Fruit fly (Drosophila melanogaster): Measurements from ENCODE around the gene CG2082.

The CG2082 gene

DNA sequence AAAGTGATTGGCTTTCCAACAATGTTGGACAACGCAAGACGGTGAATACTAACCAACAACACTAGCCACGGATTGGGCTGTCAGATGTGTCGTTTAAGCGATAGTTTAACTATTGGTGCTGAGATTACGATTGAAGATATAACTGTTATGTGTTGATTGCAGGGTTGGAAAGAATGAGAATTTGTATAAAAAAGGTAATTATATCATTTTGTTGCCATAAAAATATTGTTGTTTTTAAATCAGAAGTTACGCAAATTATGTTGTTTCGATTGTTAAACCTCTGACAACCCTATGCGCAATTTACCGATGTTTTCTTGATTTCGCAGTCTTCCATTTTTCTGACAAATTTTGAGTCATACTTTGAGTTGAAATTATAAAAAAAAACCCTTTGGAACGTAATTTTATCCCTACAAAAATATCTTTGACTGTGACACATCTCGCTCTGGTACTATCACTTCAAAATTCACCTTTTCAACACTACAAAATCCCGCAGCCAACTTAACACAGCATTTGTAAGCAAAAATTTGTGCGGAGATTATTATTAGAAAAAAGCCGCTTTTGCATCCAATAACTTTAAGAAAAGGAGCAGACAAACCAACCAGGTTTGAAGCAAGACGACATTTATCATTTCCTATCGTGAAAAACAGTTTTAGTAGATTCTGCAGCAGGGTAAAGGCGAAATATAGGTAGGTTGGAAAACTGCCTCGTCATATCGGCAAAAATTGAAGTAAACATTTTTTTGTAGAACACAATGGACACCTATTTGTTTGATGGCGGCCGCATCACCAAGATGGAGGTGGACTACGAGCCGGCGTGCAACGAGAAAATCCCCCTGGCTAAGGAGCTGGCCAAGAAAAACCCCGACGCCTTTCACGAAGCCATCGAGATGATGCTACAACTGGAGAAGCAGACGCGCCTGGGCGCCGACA, 8.4 kb upstream of the CG2082 start, which contains the start of the genes Hat1 and Rpn5 (continued):
- no peak for TF ChIP-seq Tbp (GFP tag; optimal IDR thresholded peaks at IDR 0.05)
- TF ChIP-seq sqz (GFP tag; optimal IDR thresholded peaks at IDR 0.05) = no peak
- TF ChIP-seq pum (GFP tag; optimal IDR thresholded peaks at IDR 0.05) = peak; percentile 93
- TF ChIP-seq CG7963 (GFP tag; IDR thresholded peaks at IDR 0.05; ENCODE audit: partially characterized antibody) = peak; percentile 56; the same call in 2 of the 3 replicates
- peak; percentile 49 for TF ChIP-seq Vsx1 (GFP tag; optimal IDR thresholded peaks at IDR 0.05)
- TF ChIP-seq CG2889 (GFP tag; IDR thresholded peaks at IDR 0.05) = peak; percentile 66; the same call in 2 of the 3 replicates
- peak; percentile 85 for TF ChIP-seq Sry-δ (GFP tag; optimal IDR thresholded peaks at IDR 0.05)
- no peak for TF ChIP-seq Nf-YA (GFP tag; IDR thresholded peaks at IDR 0.05)
- TF ChIP-seq Ada2b (GFP tag; IDR thresholded peaks at IDR 0.05) = peak; percentile 56
- TF ChIP-seq CG15011 (GFP tag; optimal IDR thresholded peaks at IDR 0.05) = peak; percentile 58
- peak; percentile 82 for TF ChIP-seq ab (GFP tag; optimal IDR thresholded peaks at IDR 0.05)
- TF ChIP-seq CG12744 (GFP tag; optimal IDR thresholded peaks at IDR 0.05) = peak; percentile 81
- TF ChIP-seq CG32772 (GFP tag; IDR thresholded peaks at IDR 0.05) = peak; percentile 60
- peak; percentile 41; the same call in 1 of the 2 replicates for TF ChIP-seq CG17328 (GFP tag; IDR thresholded peaks at IDR 0.05)
- TF ChIP-seq D19B (GFP tag; optimal IDR thresholded peaks at IDR 0.05) = peak; percentile 60
- peak; percentile 49 for TF ChIP-seq psq (GFP tag; optimal IDR thresholded peaks at IDR 0.05)
- no peak for TF ChIP-seq sr (GFP tag; IDR thresholded peaks at IDR 0.05)
- TF ChIP-seq CG9215 (GFP tag; IDR thresholded peaks at IDR 0.05) = peak; percentile 79
- peak; percentile 0 for TF ChIP-seq scrt (GFP tag; optimal IDR thresholded peaks at IDR 0.05)
- peak; percentile 50; the same call in 2 of the 3 replicates for TF ChIP-seq CG7357 (GFP tag; IDR thresholded peaks at IDR 0.05)
- peak; percentile 48 for TF ChIP-seq org-1 (GFP tag; optimal IDR thresholded peaks at IDR 0.05)
- TF ChIP-seq Lhr (GFP tag; optimal IDR thresholded peaks at IDR 0.05) = peak; percentile 72
- peak; percentile 56 for TF ChIP-seq CG31388 (GFP tag; optimal IDR thresholded peaks at IDR 0.05)
- TF ChIP-seq Med (GFP tag) = peak; percentile 97
- peak; percentile 74 for TF ChIP-seq Neu2 (GFP tag; optimal IDR thresholded peaks at IDR 0.05; ENCODE audit: borderline replicate concordance)
- TF ChIP-seq Usf (GFP tag; optimal IDR thresholded peaks at IDR 0.05) = peak; percentile 66
- TF ChIP-seq CG1602 (GFP tag; optimal IDR thresholded peaks at IDR 0.05) = peak; percentile 90
- peak; percentile 30 for TF ChIP-seq trem (tag; optimal IDR thresholded peaks at IDR 0.05)
- TF ChIP-seq CG13775 (GFP tag; optimal IDR thresholded peaks at IDR 0.05) = peak; percentile 93
- peak; percentile 56 for TF ChIP-seq CG33557 (GFP tag; optimal IDR thresholded peaks at IDR 0.05)
- peak; percentile 38 for TF ChIP-seq gfzf (GFP tag; optimal IDR thresholded peaks at IDR 0.05)
- peak; percentile 45; the same call in 2 of the 3 replicates for TF ChIP-seq ci (GFP tag; IDR thresholded peaks at IDR 0.05)
- TF ChIP-seq CG13894 (tag; optimal IDR thresholded peaks at IDR 0.05) = no peak
- peak; percentile 80 for TF ChIP-seq CG3281 (GFP tag; optimal IDR thresholded peaks at IDR 0.05)
- peak; percentile 67 for TF ChIP-seq ewg (GFP tag; optimal IDR thresholded peaks at IDR 0.05)
- TF ChIP-seq Pdp1 (GFP tag; optimal IDR thresholded peaks at IDR 0.05) = peak; percentile 89 to 94
- no peak for TF ChIP-seq nau (GFP tag; optimal IDR thresholded peaks at IDR 0.05)
- peak; percentile 65 for TF ChIP-seq CG1233 (GFP tag; optimal IDR thresholded peaks at IDR 0.05)
- TF ChIP-seq Ets65A (GFP tag) = peak; percentile 99
- no peak for TF ChIP-seq eve (GFP tag; optimal IDR thresholded peaks at IDR 0.05)
- peak; percentile 76 for TF ChIP-seq cato (GFP tag; optimal IDR thresholded peaks at IDR 0.05; ENCODE audit: borderline replicate concordance)
- peak; percentile 79 for TF ChIP-seq lbe (GFP tag; optimal IDR thresholded peaks at IDR 0.05)
- peak in 1 of 2 experiments; percentile 53 for TF ChIP-seq insv (GFP tag; optimal IDR thresholded peaks at IDR 0.05)
- peak; percentile 59 to 78 for TF ChIP-seq tll (GFP tag; optimal IDR thresholded peaks at IDR 0.05)
- no peak for TF ChIP-seq CG6854 (GFP tag; optimal IDR thresholded peaks at IDR 0.05)
- TF ChIP-seq zfh2 (GFP tag; optimal IDR thresholded peaks at IDR 0.05) = peak; percentile 96
- no peak for TF ChIP-seq hth (optimal IDR thresholded peaks at IDR 0.05)
- TF ChIP-seq CG17802 (tag; optimal IDR thresholded peaks at IDR 0.05) = peak; percentile 33

Data from whole organism, embryonic.